Worm (Caenorhabditis elegans): Measurements from ENCODE around the gene T22F3.8.

DNA sequence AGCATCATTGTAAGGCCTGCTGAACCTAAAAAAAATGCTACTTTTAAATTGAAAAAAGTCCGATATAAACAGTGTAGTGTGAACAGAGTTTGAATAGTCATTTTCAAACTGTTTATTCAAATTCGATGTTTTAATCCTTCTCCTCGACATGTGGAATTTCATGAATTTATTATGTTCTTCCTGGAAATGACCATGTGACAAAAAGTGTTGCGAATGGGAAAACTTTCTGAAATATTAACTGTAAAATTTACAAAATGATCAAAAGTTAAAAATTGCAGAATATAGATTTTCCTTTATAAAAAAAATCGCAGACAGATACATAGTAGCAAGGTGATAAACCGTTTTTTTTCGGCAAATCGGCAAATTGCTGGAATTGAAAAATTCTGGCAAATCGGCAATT lies at the start of gene T22F3.8:
- no peak for TF ChIP-seq nhr-90 (tag; optimal IDR thresholded peaks at IDR 0.05)
- no peak for TF ChIP-seq ama-1 (optimal IDR thresholded peaks at IDR 0.05)
- TF ChIP-seq ama-1 (GFP tag; optimal IDR thresholded peaks at IDR 0.05), result no peak
- no peak for TF ChIP-seq unc-62 (GFP tag; optimal IDR thresholded peaks at IDR 0.05)
- TF ChIP-seq F49E8.2 (tag; optimal IDR thresholded peaks at IDR 0.05; ENCODE audit: insufficient read depth), result no peak
- no peak for TF ChIP-seq repo-1 (tag; optimal IDR thresholded peaks at IDR 0.05)
- no peak for TF ChIP-seq nhr-120 (GFP tag; IDR thresholded peaks at IDR 0.05)
- no peak for TF ChIP-seq K12H6.12 (tag; optimal IDR thresholded peaks at IDR 0.05)
- TF ChIP-seq nfya-2 (GFP tag; IDR thresholded peaks at IDR 0.05), result no peak
- no peak for TF ChIP-seq T26A5.8 (tag; optimal IDR thresholded peaks at IDR 0.05)
- TF ChIP-seq F52B5.7 (tag; optimal IDR thresholded peaks at IDR 0.05), result no peak
- TF ChIP-seq let-526 (GFP tag; IDR thresholded peaks at IDR 0.05), result no peak

Measured in whole organism, young adult.